In genomic region chr3R:10675101-10675500, dm6 we compare ENCODE assay signal across 1 fruit fly cellular context.
TF ChIP-seq lines count a peak whose summit lies in the region.

No protein-coding gene starts in this region.

TF ChIP-seq in whole organism, embryonic, 481 proteins besides CTCF, POLR2A, EP300 and RAD21 (continued from another document):
- TF ChIP-seq Doc3 (GFP tag; IDR thresholded peaks at IDR 0.05; lab: Robert Waterston, UW; ENCODE audit: partially characterized antibody) (peak; percentile 59; the same call in 2 of the 3 replicates), gem (tag; optimal IDR thresholded peaks at IDR 0.05; lab: Kevin White, UChicago) (peak; percentile 28), CG12391 (tag; optimal IDR thresholded peaks at IDR 0.05; lab: Kevin White, UChicago) (peak; percentile 30), Gsc (GFP tag; IDR thresholded peaks at IDR 0.05; lab: Robert Waterston, UW) (no peak), CoRest (tag; optimal IDR thresholded peaks at IDR 0.05; lab: Kevin White, UChicago) (peak; percentile 54), CG13424 (tag; optimal IDR thresholded peaks at IDR 0.05; lab: Kevin White, UChicago) (peak; percentile 24), CG8478 (optimal IDR thresholded peaks at IDR 0.05; lab: Kevin White, UChicago) (peak; percentile 65), Rfx (GFP tag; IDR thresholded peaks at IDR 0.05; lab: Robert Waterston, UW) (peak; percentile 48), CG15514 (GFP tag; optimal IDR thresholded peaks at IDR 0.05; lab: Kevin White, UChicago) (peak; percentile 56), CG2678 (tag; optimal IDR thresholded peaks at IDR 0.05; lab: Kevin White, UChicago) (peak; percentile 35), nau (GFP tag; optimal IDR thresholded peaks at IDR 0.05; lab: Kevin White, UChicago) (no peak), CG10267 (tag; optimal IDR thresholded peaks at IDR 0.05; lab: Kevin White, UChicago) (peak; percentile 72), CG9817 (tag; optimal IDR thresholded peaks at IDR 0.05; lab: Kevin White, UChicago) (peak; percentile 22), CG11696 (GFP tag; IDR thresholded peaks at IDR 0.05; lab: Robert Waterston, UW) (no peak), Atf-2 (GFP tag; optimal IDR thresholded peaks at IDR 0.05; lab: Kevin White, UChicago) (no peak), pum (GFP tag; optimal IDR thresholded peaks at IDR 0.05; lab: Kevin White, UChicago) (peak; percentile 16), Pdp1 (GFP tag; optimal IDR thresholded peaks at IDR 0.05; lab: Kevin White, UChicago) (peak in 1 of 2 experiments; percentile 18), CG12769 (tag; optimal IDR thresholded peaks at IDR 0.05; lab: Kevin White, UChicago) (peak; percentile 59), CG5180 (GFP tag; optimal IDR thresholded peaks at IDR 0.05; lab: Kevin White, UChicago) (no peak), CG34422 (GFP tag; IDR thresholded peaks at IDR 0.05; lab: Robert Waterston, UW) (no peak), CG2129 (GFP tag; IDR thresholded peaks at IDR 0.05; lab: Robert Waterston, UW; ENCODE audit: partially characterized antibody) (peak; percentile 46; the same call in 1 of the 2 replicates), Asciz (GFP tag; optimal IDR thresholded peaks at IDR 0.05; lab: Kevin White, UChicago) (no peak), CG10543 (GFP tag; optimal IDR thresholded peaks at IDR 0.05; lab: Kevin White, UChicago) (peak; percentile 37), CG6683 (GFP tag; optimal IDR thresholded peaks at IDR 0.05; lab: Kevin White, UChicago) (peak; percentile 67), Rx (GFP tag; IDR thresholded peaks at IDR 0.05; lab: Robert Waterston, UW) (no peak), caup (GFP tag; optimal IDR thresholded peaks at IDR 0.05; lab: Kevin White, UChicago; ENCODE audit: severe bottlenecking) (peak; percentile 73), CG12155 (GFP tag; optimal IDR thresholded peaks at IDR 0.05; lab: Kevin White, UChicago) (peak; percentile 15), ham (GFP tag; IDR thresholded peaks at IDR 0.05; lab: Robert Waterston, UW) (no peak), jumu (GFP tag; optimal IDR thresholded peaks at IDR 0.05; lab: Kevin White, UChicago) (no peak), Lpt (GFP tag; optimal IDR thresholded peaks at IDR 0.05; lab: Kevin White, UChicago) (no peak), CG8924 (tag; optimal IDR thresholded peaks at IDR 0.05; lab: Kevin White, UChicago) (no peak), ranshi (GFP tag; IDR thresholded peaks at IDR 0.05; lab: Robert Waterston, UW) (no peak), knrl (GFP tag; IDR thresholded peaks at IDR 0.05; lab: Robert Waterston, UW; ENCODE audit: partially characterized antibody) (peak; percentile 92), CG9609 (GFP tag; optimal IDR thresholded peaks at IDR 0.05; lab: Kevin White, UChicago) (peak; percentile 30), dysf (GFP tag; IDR thresholded peaks at IDR 0.05; lab: Robert Waterston, UW) (no peak), CG17359 (tag; optimal IDR thresholded peaks at IDR 0.05; lab: Kevin White, UChicago) (no peak), vvl (GFP tag; IDR thresholded peaks at IDR 0.05; lab: Robert Waterston, UW) (peak; percentile 67), bcd (GFP tag; optimal IDR thresholded peaks at IDR 0.05; lab: Kevin White, UChicago) (peak; percentile 73), bowl (GFP tag; IDR thresholded peaks at IDR 0.05; lab: Robert Waterston, UW) (no peak), bsh (GFP tag; optimal IDR thresholded peaks at IDR 0.05; lab: Kevin White, UChicago) (no peak), CG17361 (GFP tag; IDR thresholded peaks at IDR 0.05; lab: Robert Waterston, UW) (peak; percentile 41; the same call in 1 of the 3 replicates), CG7839 (tag; optimal IDR thresholded peaks at IDR 0.05; lab: Kevin White, UChicago) (peak; percentile 30), Mad (GFP tag; optimal IDR thresholded peaks at IDR 0.05; lab: Kevin White, UChicago) (peak; percentile 3), lbe (GFP tag; optimal IDR thresholded peaks at IDR 0.05; lab: Kevin White, UChicago) (peak; percentile 47), nmo (GFP tag; optimal IDR thresholded peaks at IDR 0.05; lab: Kevin White, UChicago) (peak; percentile 53), Meics (GFP tag; optimal IDR thresholded peaks at IDR 0.05; lab: Kevin White, UChicago) (peak; percentile 52), CG2712 (tag; optimal IDR thresholded peaks at IDR 0.05; lab: Kevin White, UChicago) (peak; percentile 65), CG2116 (GFP tag; optimal IDR thresholded peaks at IDR 0.05; lab: Kevin White, UChicago) (peak; percentile 19), CG7271 (tag; optimal IDR thresholded peaks at IDR 0.05; lab: Kevin White, UChicago) (no peak), maf-S (GFP tag; optimal IDR thresholded peaks at IDR 0.05; lab: Kevin White, UChicago) (peak; percentile 48), CG17912 (GFP tag; optimal IDR thresholded peaks at IDR 0.05; lab: Kevin White, UChicago) (peak; percentile 3), CG3281 (GFP tag; optimal IDR thresholded peaks at IDR 0.05; lab: Kevin White, UChicago) (peak; percentile 43), CG10147 (GFP tag; optimal IDR thresholded peaks at IDR 0.05; lab: Kevin White, UChicago) (no peak), CG9797 (GFP tag; optimal IDR thresholded peaks at IDR 0.05; lab: Kevin White, UChicago) (no peak), Fer1 (GFP tag; optimal IDR thresholded peaks at IDR 0.05; lab: Kevin White, UChicago) (peak; percentile 84), CG7928 (GFP tag; optimal IDR thresholded peaks at IDR 0.05; lab: Kevin White, UChicago) (peak; percentile 13), Awh (GFP tag; IDR thresholded peaks at IDR 0.05; lab: Robert Waterston, UW) (no peak), Atf6 (GFP tag; IDR thresholded peaks at IDR 0.05; lab: Robert Waterston, UW) (no peak), Bdp1 (GFP tag; optimal IDR thresholded peaks at IDR 0.05; lab: Kevin White, UChicago) (no peak), bbx (GFP tag; IDR thresholded peaks at IDR 0.05; lab: Robert Waterston, UW; ENCODE audit: partially characterized antibody) (peak; percentile 82), ftz-f1 (GFP tag; optimal IDR thresholded peaks at IDR 0.05; lab: Kevin White, UChicago) (peak; percentile 76), YL-1 (GFP tag; optimal IDR thresholded peaks at IDR 0.05; lab: Kevin White, UChicago) (no peak), CG32532 (GFP tag; IDR thresholded peaks at IDR 0.05; lab: Robert Waterston, UW) (peak; percentile 72; the same call in 1 of the 2 replicates), CG3847 (GFP tag; IDR thresholded peaks at IDR 0.05; lab: Robert Waterston, UW) (no peak), CG1792 (GFP tag; optimal IDR thresholded peaks at IDR 0.05; lab: Kevin White, UChicago) (no peak), CG14441 (GFP tag; IDR thresholded peaks at IDR 0.05; lab: Robert Waterston, UW) (no peak), CG15269 (tag; optimal IDR thresholded peaks at IDR 0.05; lab: Kevin White, UChicago) (no peak), Hsf (GFP tag; optimal IDR thresholded peaks at IDR 0.05; lab: Kevin White, UChicago) (peak; percentile 24), pros (GFP tag; optimal IDR thresholded peaks at IDR 0.05; lab: Kevin White, UChicago) (no peak), onecut (GFP tag; IDR thresholded peaks at IDR 0.05; lab: Robert Waterston, UW) (no peak), CG16813 (GFP tag; IDR thresholded peaks at IDR 0.05; lab: Robert Waterston, UW; ENCODE audit: partially characterized antibody) (peak; percentile 81), Stat92E (GFP tag; optimal IDR thresholded peaks at IDR 0.05; lab: Kevin White, UChicago) (peak in 1 of 3 experiments; percentile 41), lab (GFP tag; optimal IDR thresholded peaks at IDR 0.05; lab: Kevin White, UChicago) (peak; percentile 65), zen (tag; optimal IDR thresholded peaks at IDR 0.05; lab: Kevin White, UChicago) (peak; percentile 40), CG7987 (GFP tag; optimal IDR thresholded peaks at IDR 0.05; lab: Kevin White, UChicago) (peak; percentile 70), CG15696 (tag; optimal IDR thresholded peaks at IDR 0.05; lab: Kevin White, UChicago) (no peak), CG8290 (GFP tag; optimal IDR thresholded peaks at IDR 0.05; lab: Kevin White, UChicago) (peak; percentile 72), CG8290 (tag; optimal IDR thresholded peaks at IDR 0.05; lab: Kevin White, UChicago) (peak in 1 of 2 experiments; percentile 92), Bteb2 (GFP tag; optimal IDR thresholded peaks at IDR 0.05; lab: Kevin White, UChicago) (peak; percentile 24), grau (tag; optimal IDR thresholded peaks at IDR 0.05; lab: Kevin White, UChicago) (peak; percentile 35), ttk (GFP tag; IDR thresholded peaks at IDR 0.05; lab: Robert Waterston, UW) (no peak), CG4424 (GFP tag; optimal IDR thresholded peaks at IDR 0.05; lab: Kevin White, UChicago) (peak; percentile 24), HLH4C (GFP tag; IDR thresholded peaks at IDR 0.05; lab: Robert Waterston, UW; ENCODE audit: partially characterized antibody) (peak; percentile 52; the same call in 1 of the 3 replicates), grn (GFP tag; optimal IDR thresholded peaks at IDR 0.05; lab: Kevin White, UChicago) (peak; percentile 50), Trl (optimal IDR thresholded peaks at IDR 0.05; lab: Kevin White, UChicago) (no peak), Trl (GFP tag; optimal IDR thresholded peaks at IDR 0.05; lab: Kevin White, UChicago) (peak; percentile 66), Med (GFP tag; lab: Kevin White, UChicago) (peak; percentile 93), p53 (GFP tag; optimal IDR thresholded peaks at IDR 0.05; lab: Kevin White, UChicago) (peak; percentile 58), sd (tag; optimal IDR thresholded peaks at IDR 0.05; lab: Kevin White, UChicago) (peak; percentile 70), hb (GFP tag; IDR thresholded peaks at IDR 0.05; lab: Robert Waterston, UW; ENCODE audit: partially characterized antibody) (peak; percentile 69; the same call in 2 of the 3 replicates), Nf-YC (tag; optimal IDR thresholded peaks at IDR 0.05; lab: Kevin White, UChicago) (peak; percentile 43), CG14050 (GFP tag; IDR thresholded peaks at IDR 0.05; lab: Robert Waterston, UW) (no peak), crol (GFP tag; IDR thresholded peaks at IDR 0.05; lab: Robert Waterston, UW) (no peak), CG5245 (GFP tag; optimal IDR thresholded peaks at IDR 0.05; lab: Kevin White, UChicago) (no peak), NfI (GFP tag; optimal IDR thresholded peaks at IDR 0.05; lab: Kevin White, UChicago) (peak; percentile 1), unc-4 (GFP tag; IDR thresholded peaks at IDR 0.05; lab: Robert Waterston, UW; ENCODE audit: partially characterized antibody) (peak; percentile 83), Blimp-1 (GFP tag; optimal IDR thresholded peaks at IDR 0.05; lab: Kevin White, UChicago) (peak; percentile 17), CG42726 (GFP tag; IDR thresholded peaks at IDR 0.05; lab: Robert Waterston, UW; ENCODE audit: partially characterized antibody) (peak; percentile 92), abd-A (tag; optimal IDR thresholded peaks at IDR 0.05; lab: Kevin White, UChicago) (no peak), CG4617 (GFP tag; optimal IDR thresholded peaks at IDR 0.05; lab: Kevin White, UChicago; ENCODE audit: borderline replicate concordance) (peak; percentile 1), CG14860 (GFP tag; IDR thresholded peaks at IDR 0.05; lab: Robert Waterston, UW; ENCODE audit: partially characterized antibody) (peak; percentile 55; the same call in 2 of the 3 replicates), CG16815 (GFP tag; optimal IDR thresholded peaks at IDR 0.05; lab: Kevin White, UChicago) (no peak), CG12942 (GFP tag; optimal IDR thresholded peaks at IDR 0.05; lab: Kevin White, UChicago) (peak; percentile 23), gro (GFP tag; optimal IDR thresholded peaks at IDR 0.05; lab: Kevin White, UChicago) (peak; percentile 83), CG11247 (GFP tag; IDR thresholded peaks at IDR 0.05; lab: Robert Waterston, UW) (no peak), CG32767 (GFP tag; IDR thresholded peaks at IDR 0.05; lab: Robert Waterston, UW) (no peak), CG18619 (GFP tag; optimal IDR thresholded peaks at IDR 0.05; lab: Kevin White, UChicago) (peak; percentile 25), repo (GFP tag; optimal IDR thresholded peaks at IDR 0.05; lab: Kevin White, UChicago) (no peak), CG13624 (GFP tag; optimal IDR thresholded peaks at IDR 0.05; lab: Kevin White, UChicago) (peak; percentile 64), luna (GFP tag; optimal IDR thresholded peaks at IDR 0.05; lab: Kevin White, UChicago) (peak; percentile 13), schlank (tag; optimal IDR thresholded peaks at IDR 0.05; lab: Kevin White, UChicago) (no peak), C15 (GFP tag; IDR thresholded peaks at IDR 0.05; lab: Robert Waterston, UW) (no peak), yki (optimal IDR thresholded peaks at IDR 0.05; lab: Kevin White, UChicago) (no peak), CG3163 (GFP tag; optimal IDR thresholded peaks at IDR 0.05; lab: Kevin White, UChicago) (peak; percentile 48)
